Fruit fly (Drosophila melanogaster): ENCODE data around the gene Akap200.
A peak's percentile ranks its signal among the peaks of the same experiment; 100 is the strongest.

Gene Akap200

dm6 chr2L:8374235-8374634 lies 41.3 kb upstream of the Akap200 start, which contains the start of gene Wdr82 (continued):
- TF ChIP-seq CG11696 (GFP tag; IDR thresholded peaks at IDR 0.05) (no peak), ind (GFP tag; optimal IDR thresholded peaks at IDR 0.05) (no peak), klu (GFP tag; IDR thresholded peaks at IDR 0.05) (no peak), Doc3 (GFP tag; IDR thresholded peaks at IDR 0.05; ENCODE audit: partially characterized antibody) (peak; percentile 37; the same call in 1 of the 3 replicates), Hmr (GFP tag; optimal IDR thresholded peaks at IDR 0.05) (no peak), Doc2 (GFP tag; IDR thresholded peaks at IDR 0.05) (no peak), CG7556 (GFP tag; optimal IDR thresholded peaks at IDR 0.05) (no peak), CG15514 (GFP tag; optimal IDR thresholded peaks at IDR 0.05) (peak; percentile 100), CG13775 (GFP tag; optimal IDR thresholded peaks at IDR 0.05) (no peak), sna (GFP tag; IDR thresholded peaks at IDR 0.05; ENCODE audit: partially characterized antibody) (peak; percentile 73), Dref (GFP tag; IDR thresholded peaks at IDR 0.05) (peak; percentile 85), CG10366 (GFP tag; IDR thresholded peaks at IDR 0.05) (no peak), grau (tag; optimal IDR thresholded peaks at IDR 0.05) (peak; percentile 3), chif (GFP tag; optimal IDR thresholded peaks at IDR 0.05) (no peak), ato (GFP tag; IDR thresholded peaks at IDR 0.05; ENCODE audit: partially characterized antibody) (peak; percentile 83), Drgx (GFP tag; IDR thresholded peaks at IDR 0.05) (no peak), Blimp-1 (GFP tag; optimal IDR thresholded peaks at IDR 0.05) (no peak), br (optimal IDR thresholded peaks at IDR 0.05) (no peak), tgo (GFP tag; IDR thresholded peaks at IDR 0.05) (no peak), E2f1 (GFP tag; IDR thresholded peaks at IDR 0.05) (no peak), sens-2 (GFP tag; IDR thresholded peaks at IDR 0.05) (no peak), zen2 (GFP tag; IDR thresholded peaks at IDR 0.05; ENCODE audit: partially characterized antibody) (peak; percentile 84), knrl (GFP tag; IDR thresholded peaks at IDR 0.05; ENCODE audit: partially characterized antibody) (peak; percentile 55; the same call in 2 of the 3 replicates), CG4617 (GFP tag; optimal IDR thresholded peaks at IDR 0.05; ENCODE audit: borderline replicate concordance) (peak; percentile 6), Nf-YC (tag; optimal IDR thresholded peaks at IDR 0.05) (no peak), CG7963 (GFP tag; IDR thresholded peaks at IDR 0.05; ENCODE audit: partially characterized antibody) (peak; percentile 70; the same call in 1 of the 3 replicates), dati (GFP tag; IDR thresholded peaks at IDR 0.05) (no peak), NK7.1 (GFP tag; optimal IDR thresholded peaks at IDR 0.05) (no peak), CG17829 (tag; optimal IDR thresholded peaks at IDR 0.05) (peak; percentile 31), Ptx1 (GFP tag; IDR thresholded peaks at IDR 0.05) (no peak), CG2116 (GFP tag; optimal IDR thresholded peaks at IDR 0.05) (peak; percentile 61), Max (GFP tag; optimal IDR thresholded peaks at IDR 0.05) (no peak), Sin3A (optimal IDR thresholded peaks at IDR 0.05) (peak; percentile 5), CG1024 (GFP tag; IDR thresholded peaks at IDR 0.05) (no peak), CG12744 (GFP tag; optimal IDR thresholded peaks at IDR 0.05) (no peak), crp (GFP tag; optimal IDR thresholded peaks at IDR 0.05) (peak in 1 of 2 experiments; percentile 8), CG1832 (GFP tag; optimal IDR thresholded peaks at IDR 0.05) (no peak), BEAF-32 (GFP tag; optimal IDR thresholded peaks at IDR 0.05) (peak; percentile 65), CG34224 (GFP tag; IDR thresholded peaks at IDR 0.05; ENCODE audit: partially characterized antibody) (peak; percentile 93), E2f2 (GFP tag; IDR thresholded peaks at IDR 0.05) (peak; percentile 88), Neu2 (GFP tag; optimal IDR thresholded peaks at IDR 0.05; ENCODE audit: borderline replicate concordance) (no peak), CG6813 (GFP tag; optimal IDR thresholded peaks at IDR 0.05) (no peak), hbn (GFP tag; IDR thresholded peaks at IDR 0.05; ENCODE audit: partially characterized antibody) (peak; percentile 61), CG1603 (tag; optimal IDR thresholded peaks at IDR 0.05) (peak; percentile 44), Eip74EF (GFP tag; optimal IDR thresholded peaks at IDR 0.05) (no peak), Sry-β (GFP tag; optimal IDR thresholded peaks at IDR 0.05) (no peak), CG30403 (GFP tag; optimal IDR thresholded peaks at IDR 0.05) (no peak), CG18262 (tag; optimal IDR thresholded peaks at IDR 0.05) (no peak), Opbp (GFP tag; IDR thresholded peaks at IDR 0.05; ENCODE audit: partially characterized antibody) (peak; percentile 71; the same call in 2 of the 3 replicates), CG17385 (GFP tag; optimal IDR thresholded peaks at IDR 0.05) (no peak)

All from whole organism, embryonic.